Fruit fly (Drosophila melanogaster) Kc167 (cell line): Measurements from ENCODE around the gene CG42713.

Experiments used
- h ChIP-seq: fragments of >200 bp; optimal IDR thresholded peaks from 3 replicates; lab custom pipeline; 2018; ENCODE audit warnings: missing external identifiers
- ttk ChIP-seq: sonication (Bioruptor generic); optimal IDR thresholded peaks from 2 replicates; lab custom pipeline; 2017; ENCODE audit warnings: missing external identifiers

DNA sequence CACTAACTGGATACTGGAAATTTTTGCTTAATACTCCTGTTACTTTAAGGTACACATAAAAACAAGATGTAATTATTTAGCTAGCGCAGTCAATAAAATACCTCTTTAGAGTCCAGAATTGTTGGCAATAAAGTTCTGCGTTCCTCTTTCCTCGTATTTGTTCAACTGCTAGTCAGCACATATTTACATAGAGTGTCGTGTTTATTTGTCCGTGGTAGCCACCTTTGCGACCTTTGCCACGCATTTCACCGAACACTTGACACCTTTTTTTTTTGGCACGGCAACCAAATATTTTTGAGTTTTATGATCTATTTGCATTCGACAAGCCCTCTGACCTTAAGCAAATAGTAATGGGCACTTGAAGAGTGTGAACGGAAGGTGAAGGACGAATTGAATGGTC, 45.3 kb upstream of the CG42713 start:
- TF ChIP-seq h (lab: Kevin White, UChicago) (no peak), ttk (no peak)
